Worm (Caenorhabditis elegans): ENCODE data around the gene irg-2.

ce11 chrV:3992334-3992733 lies 49.6 kb upstream of the irg-2 start:
- no peak for TF ChIP-seq lin-13 (GFP tag; optimal IDR thresholded peaks at IDR 0.05)
- no peak for TF ChIP-seq ama-1 (optimal IDR thresholded peaks at IDR 0.05)

All from whole organism, L2 larva.